Fruit fly (Drosophila melanogaster) whole organism, embryonic: ENCODE measurements around the gene Plap.

Experiments
- CG8281 ChIP-seq: fragments of 200-800 bp; sonication (Bioruptor generic); optimal IDR thresholded peaks from 2 replicates; lab custom pipeline; 2018; ENCODE audit warnings: missing biosample characterization, mild to moderate bottlenecking, missing genetic modification characterization, moderate library complexity
- Hmr ChIP-seq: fragments of 200-800 bp; sonication (Bioruptor generic); optimal IDR thresholded peaks from 3 replicates; lab custom pipeline; 2017; ENCODE audit warnings: mild to moderate bottlenecking, missing biosample characterization, missing genetic modification reagents, missing genetic modification characterization
- NC2β ChIP-seq: fragments of 200-800 bp; sonication (Bioruptor generic); optimal IDR thresholded peaks from 2 replicates; lab custom pipeline; 2016; ENCODE audit warnings: missing biosample characterization, missing genetic modification characterization

DNA sequence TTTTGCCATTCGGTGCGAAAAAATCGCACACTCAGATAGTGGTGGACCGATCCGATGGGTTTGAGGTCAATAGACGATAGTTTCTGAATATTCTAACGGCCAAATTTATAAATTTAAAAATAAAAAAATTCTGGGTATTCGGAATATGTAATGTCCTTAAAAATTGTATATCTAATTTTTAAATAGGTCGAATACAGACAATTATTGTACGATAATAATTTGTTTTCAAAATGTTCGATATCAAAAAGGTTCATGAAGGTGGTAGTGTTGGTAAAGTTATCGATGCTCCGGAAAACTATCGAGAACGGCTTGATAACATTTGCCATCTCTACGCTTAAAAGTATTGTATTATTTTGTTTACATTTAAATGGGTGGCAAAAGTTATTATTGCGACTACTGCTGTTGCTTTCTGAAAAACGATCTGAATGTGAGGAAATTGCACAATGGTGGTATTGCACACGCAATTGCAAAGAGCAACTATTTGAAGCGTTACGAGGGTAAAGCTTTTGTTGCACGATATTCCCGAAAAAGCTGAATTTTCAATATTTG lies at the start of gene Plap, which contains the start of gene CG31922:
- TF ChIP-seq CG8281 (tag; lab: Kevin White, UChicago): peak; percentile 36
- TF ChIP-seq Hmr: no peak
- peak; percentile 48 for TF ChIP-seq NC2β (GFP tag; lab: Kevin White, UChicago)
